Worm (Caenorhabditis elegans): ENCODE measurements around the gene fipr-5.

fipr-5 gene

DNA sequence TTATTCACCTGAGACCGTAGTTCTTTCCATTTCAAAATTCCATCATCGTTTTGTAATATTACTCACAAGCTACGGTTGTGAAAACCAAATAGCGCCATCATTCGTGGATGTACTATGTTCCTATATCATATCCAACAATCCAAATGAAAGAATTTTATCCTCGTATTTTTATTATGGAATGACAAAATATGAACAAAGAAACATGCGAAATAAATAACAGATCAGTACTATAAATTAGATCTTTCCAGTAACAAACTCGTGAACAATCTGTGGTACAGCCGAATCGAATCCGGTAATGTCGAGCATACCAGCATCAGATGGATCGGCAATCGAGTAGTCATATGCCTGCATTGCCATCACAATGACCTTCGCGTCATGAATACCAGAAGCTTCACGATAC lies 31.5 kb upstream of the fipr-5 start:
- TF ChIP-seq sem-2 (GFP tag; optimal IDR thresholded peaks at IDR 0.05) = no peak
- TF ChIP-seq M03D4.4 (tag; optimal IDR thresholded peaks at IDR 0.05) = no peak
- TF ChIP-seq nhr-12 (tag; optimal IDR thresholded peaks at IDR 0.05) = no peak
- TF ChIP-seq ham-2 (GFP tag; optimal IDR thresholded peaks at IDR 0.05) = no peak
- no peak for TF ChIP-seq pha-4 (tag; optimal IDR thresholded peaks at IDR 0.05)
- no peak for TF ChIP-seq unc-62 (GFP tag; optimal IDR thresholded peaks at IDR 0.05)

ce11 chrV:10249515-10249914 lies 28.3 kb upstream of the fipr-5 start:
- no peak for TF ChIP-seq nhr-28 (tag; optimal IDR thresholded peaks at IDR 0.05)
- TF ChIP-seq ceh-83 (GFP tag; optimal IDR thresholded peaks at IDR 0.05) = no peak
- no peak for TF ChIP-seq ham-2 (GFP tag; optimal IDR thresholded peaks at IDR 0.05)
- TF ChIP-seq lin-13 (tag; optimal IDR thresholded peaks at IDR 0.05) = no peak
- no peak for TF ChIP-seq mls-2 (tag; optimal IDR thresholded peaks at IDR 0.05)
- TF ChIP-seq nhr-2 (tag; optimal IDR thresholded peaks at IDR 0.05) = no peak
- no peak for TF ChIP-seq lsy-2 (tag; optimal IDR thresholded peaks at IDR 0.05)
- TF ChIP-seq tbx-8 (GFP tag; optimal IDR thresholded peaks at IDR 0.05) = no peak
- TF ChIP-seq nhr-12 (tag; optimal IDR thresholded peaks at IDR 0.05) = no peak
- TF ChIP-seq blmp-1 (tag; optimal IDR thresholded peaks at IDR 0.05) = no peak
- no peak for TF ChIP-seq ces-1 (GFP tag; optimal IDR thresholded peaks at IDR 0.05)
- TF ChIP-seq elt-1 (tag; optimal IDR thresholded peaks at IDR 0.05; ENCODE audit: borderline replicate concordance, insufficient read depth) = no peak
- TF ChIP-seq unc-120 (tag; optimal IDR thresholded peaks at IDR 0.05; ENCODE audit: poor library complexity, severe bottlenecking) = no peak
- TF ChIP-seq unc-39 (tag; optimal IDR thresholded peaks at IDR 0.05) = no peak
- TF ChIP-seq bed-3 (GFP tag; optimal IDR thresholded peaks at IDR 0.05) = no peak
- TF ChIP-seq ztf-11 (tag; optimal IDR thresholded peaks at IDR 0.05) = no peak
- TF ChIP-seq sptf-1 (tag; optimal IDR thresholded peaks at IDR 0.05) = no peak
- TF ChIP-seq cnd-1 (tag; optimal IDR thresholded peaks at IDR 0.05) = no peak

DNA sequence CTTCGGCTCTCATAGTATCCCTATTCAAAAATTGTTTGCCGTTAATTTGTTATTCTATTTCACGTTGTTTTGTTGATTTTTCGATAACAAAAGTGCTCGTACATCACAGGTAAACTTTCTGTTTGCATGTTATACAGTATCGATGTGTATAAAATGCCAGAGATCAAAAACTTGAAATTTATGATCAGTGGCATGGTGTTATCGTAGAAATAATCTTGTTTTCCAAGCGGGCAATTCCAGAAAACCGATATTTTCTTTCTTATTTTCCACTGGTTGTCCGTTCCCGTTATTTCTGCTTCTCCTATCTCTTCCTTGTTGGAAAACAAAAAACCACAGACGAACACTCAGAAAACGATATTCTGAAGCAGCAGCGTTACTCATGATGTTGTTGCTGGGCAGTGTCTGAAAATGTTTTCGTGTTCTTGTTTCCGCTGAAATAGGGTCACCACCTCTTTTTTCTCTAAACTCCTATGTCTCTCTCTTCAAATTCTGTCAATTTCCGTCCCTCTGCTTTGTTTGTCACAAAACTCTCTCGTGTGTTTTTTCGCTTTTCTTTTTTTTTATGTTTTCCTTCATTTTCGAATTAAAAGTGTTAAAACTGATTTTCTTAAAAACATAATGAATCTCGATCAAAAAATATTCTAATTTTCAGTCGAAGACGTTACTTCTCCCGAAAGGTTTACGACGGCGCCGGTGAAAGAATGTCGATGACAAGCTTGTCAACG lies 27.2 kb upstream of the fipr-5 start, which contains the start of gene akt-1:
Gene akt-1 (plus strand): TSS at position 651 of the 725 bp plus-strand sequence.
- no peak for TF ChIP-seq pha-4 (tag; optimal IDR thresholded peaks at IDR 0.05)

DNA sequence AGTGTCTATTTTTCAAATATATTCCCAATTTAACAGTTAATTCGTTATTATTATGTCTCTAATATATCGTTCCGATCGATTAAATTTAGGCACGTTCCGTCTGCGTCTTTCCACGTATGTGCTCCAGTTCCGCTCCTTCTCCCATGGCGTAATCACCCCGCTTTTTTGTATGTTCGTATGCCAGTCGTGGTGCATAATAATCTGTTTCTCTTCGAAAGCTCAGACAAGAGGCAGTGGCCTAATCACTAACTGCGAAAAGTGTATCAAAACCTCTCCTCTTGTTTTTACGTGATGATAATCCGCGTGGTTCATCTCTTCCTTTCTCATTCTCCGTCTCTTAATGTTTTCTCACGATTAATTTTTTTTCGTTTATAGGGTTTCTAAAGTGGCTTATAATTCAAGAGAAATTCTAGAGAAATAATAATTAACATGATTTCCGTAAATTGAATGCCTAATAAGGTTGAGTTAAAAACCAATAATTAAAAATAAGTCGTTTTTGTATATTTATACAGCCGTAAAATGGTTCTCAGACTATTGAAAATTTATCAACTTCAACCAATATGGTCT lies 26.5 kb upstream of the fipr-5 start:
- TF ChIP-seq cnd-1 (tag; optimal IDR thresholded peaks at IDR 0.05) = no peak
- no peak for TF ChIP-seq mab-5 (tag; optimal IDR thresholded peaks at IDR 0.05)
- no peak for TF ChIP-seq ces-1 (GFP tag; optimal IDR thresholded peaks at IDR 0.05)
- TF ChIP-seq nhr-76 (tag; optimal IDR thresholded peaks at IDR 0.05) = no peak
- TF ChIP-seq drap-1 (GFP tag; optimal IDR thresholded peaks at IDR 0.05) = no peak
- TF ChIP-seq lin-32 (GFP tag; optimal IDR thresholded peaks at IDR 0.05) = no peak
- no peak for TF ChIP-seq elt-1 (tag; optimal IDR thresholded peaks at IDR 0.05; ENCODE audit: borderline replicate concordance, insufficient read depth)
- TF ChIP-seq snpc-4 (tag; optimal IDR thresholded peaks at IDR 0.05) = no peak
- TF ChIP-seq nhr-12 (tag; optimal IDR thresholded peaks at IDR 0.05) = no peak
- no peak for TF ChIP-seq unc-39 (tag; optimal IDR thresholded peaks at IDR 0.05)
- no peak for TF ChIP-seq nhr-2 (tag; optimal IDR thresholded peaks at IDR 0.05)
- no peak for TF ChIP-seq hlh-1 (tag; optimal IDR thresholded peaks at IDR 0.05)
- no peak for TF ChIP-seq ceh-83 (GFP tag; optimal IDR thresholded peaks at IDR 0.05)

DNA sequence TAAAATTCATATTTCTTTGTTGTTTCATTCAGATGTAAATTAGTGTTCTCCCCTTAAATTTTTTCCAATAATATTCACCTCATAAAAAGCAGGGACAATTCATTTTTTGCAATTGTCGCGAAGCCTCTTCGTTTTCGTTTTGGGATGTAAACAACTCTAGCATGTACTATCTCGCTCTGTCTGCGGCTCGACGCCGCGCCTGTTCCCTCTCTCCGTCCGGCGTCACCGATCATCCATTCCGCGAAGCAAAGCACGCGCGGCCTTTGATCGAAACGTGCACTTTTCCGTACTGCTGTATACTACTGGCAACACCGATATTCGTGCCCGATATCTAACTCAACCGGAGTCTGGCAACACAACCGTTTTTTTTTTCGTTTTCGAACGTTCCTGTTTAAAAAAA lies 25.8 kb upstream of the fipr-5 start:
- TF ChIP-seq ceh-39 (tag; optimal IDR thresholded peaks at IDR 0.05) = no peak
- no peak for TF ChIP-seq lsy-2 (tag; optimal IDR thresholded peaks at IDR 0.05)
- peak; percentile 75 for TF ChIP-seq pha-4 (tag; optimal IDR thresholded peaks at IDR 0.05)

- TF ChIP-seq blmp-1 (tag; optimal IDR thresholded peaks at IDR 0.05) (no peak), ces-1 (GFP tag; optimal IDR thresholded peaks at IDR 0.05) (peak; percentile 2)
These were observed 25.2 kb upstream of the fipr-5 start for ce11 chrV:10246443-10246885.
